Worm (Caenorhabditis elegans) whole organism, young adult: Measurements from ENCODE around the gene ppgn-1.

Experiments used
- ama-1 ChIP-seq, 3 experiments: fragments of 150-350 bp in 1 of 3; sonication (generic microtip) in 2 of 3; optimal IDR thresholded peaks; 2 replicates each; lab custom pipeline; 2014 to 2018; ENCODE audit warnings: missing biosample characterization in 2 of 3, missing genetic modification characterization in 2 of 3, missing genetic modification reagents in 2 of 3
- aptf-3 ChIP-seq: fragments of 200-800 bp; sonication (Bioruptor generic); IDR thresholded peaks from 2 replicates; pipeline ENCODE4 v1.3.6; 2022; ENCODE audit warnings: missing genetic modification characterization, missing compliant biosample characterization
- attf-3 ChIP-seq: fragments of 200-800 bp; sonication (Bioruptor generic); conservative IDR thresholded peaks from 2 replicates; pipeline ENCODE4 v1.3.6; 2022; ENCODE audit warnings: missing genetic modification reagents, missing genetic modification characterization, missing compliant biosample characterization
- cebp-1 ChIP-seq, 2 experiments: fragments of 200-800 bp in 1 of 2; sonication (Bioruptor generic) in 1 of 2; sonication (generic microtip) in 1 of 2; IDR thresholded peaks in 1 of 2; optimal IDR thresholded peaks in 1 of 2; 2 replicates each; pipeline versions ENCODE4 v1.3.6 to Lab custom; 2017 to 2022; ENCODE audit warnings: missing compliant biosample characterization in 2 of 2, missing genetic modification characterization in 2 of 2, mild to moderate bottlenecking in 1 of 2, missing genetic modification reagents in 1 of 2, moderate library complexity in 1 of 2
- ceh-58 ChIP-seq: fragments of 200-800 bp; sonication (Bioruptor generic); IDR thresholded peaks from 2 replicates; pipeline ENCODE4 v1.3.6; 2022; ENCODE audit warnings: missing genetic modification characterization, missing compliant biosample characterization
- efl-1 ChIP-seq: fragments of 150-350 bp; optimal IDR thresholded peaks from 2 replicates; lab custom pipeline; 2014; ENCODE audit warnings: missing biosample characterization, missing genetic modification reagents, missing genetic modification characterization
- him-1 ChIP-seq: sonication (generic microtip); optimal IDR thresholded peaks from 2 replicates; lab custom pipeline; 2016; ENCODE audit warnings: missing genotype, missing genetic modification reagents, missing genetic modification characterization, missing compliant biosample characterization
- lir-1 ChIP-seq: fragments of 200-800 bp; sonication (Bioruptor generic); conservative IDR thresholded peaks from 2 replicates; pipeline ENCODE4 v1.3.6; 2022; ENCODE audit warnings: missing genetic modification reagents, missing genetic modification characterization, missing compliant biosample characterization
- nfya-2 ChIP-seq: fragments of 200-800 bp; sonication (Bioruptor generic); IDR thresholded peaks from 2 replicates; pipeline ENCODE4 v1.3.6; 2022; ENCODE audit warnings: missing genetic modification reagents, missing genetic modification characterization, missing compliant biosample characterization
- snpc-4 ChIP-seq, 5 experiments: fragments of 150-350 bp in 1 of 5; sonication (generic microtip) in 4 of 5; optimal IDR thresholded peaks; 2 replicates each; lab custom pipeline; 2014 to 2018; ENCODE audit warnings: missing genetic modification characterization in 5 of 5, missing biosample characterization in 3 of 5, antibody characterized with exemption in 2 of 5, mild to moderate bottlenecking in 2 of 5, missing compliant biosample characterization in 2 of 5, missing genotype in 2 of 5, moderate library complexity in 2 of 5, missing genetic modification reagents in 1 of 5
- somi-1 ChIP-seq: fragments of 200-800 bp; sonication (Bioruptor generic); optimal IDR thresholded peaks from 2 replicates; lab custom pipeline; 2018; ENCODE audit warnings: mild to moderate bottlenecking, missing genetic modification characterization, missing compliant biosample characterization
- unc-130 ChIP-seq: sonication (generic microtip); optimal IDR thresholded peaks from 2 replicates; lab custom pipeline; 2016; ENCODE audit warnings: missing genetic modification reagents, missing genetic modification characterization, missing compliant biosample characterization
- unc-62 ChIP-seq: fragments of 150-350 bp; optimal IDR thresholded peaks from 2 replicates; lab custom pipeline; 2014; ENCODE audit warnings: missing biosample characterization, missing genetic modification reagents, missing genetic modification characterization

DNA sequence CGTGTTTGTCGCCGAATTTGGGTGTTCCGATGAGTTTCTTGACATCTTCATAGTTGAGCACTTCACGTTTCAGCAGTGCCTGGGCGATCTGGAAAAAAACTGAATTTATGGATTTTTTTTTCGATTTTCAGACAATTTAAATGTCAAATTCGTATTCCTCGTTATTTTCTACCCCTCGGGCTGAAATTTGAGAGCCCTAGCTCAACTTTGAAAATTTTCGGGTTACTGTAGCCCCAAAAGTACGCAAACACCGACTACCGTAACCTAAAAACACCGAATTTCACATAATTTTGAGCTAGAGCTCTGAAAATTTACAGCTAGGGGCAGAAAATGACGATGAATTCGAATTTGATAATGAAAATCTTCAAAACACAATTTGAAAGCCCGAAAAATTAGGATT is 14.7 kb downstream of the ppgn-1 start:
- TF ChIP-seq him-1 (tag; lab: Kevin White, UChicago) = no peak
- no peak for TF ChIP-seq cebp-1 (GFP tag; IDR thresholded peaks at IDR 0.05; lab: Robert Waterston, UW)
- no peak for TF ChIP-seq cebp-1 (tag; optimal IDR thresholded peaks at IDR 0.05; lab: Kevin White, UChicago)
- TF ChIP-seq aptf-3 (GFP tag; lab: Robert Waterston, UW) = no peak
- no peak for TF ChIP-seq unc-130 (GFP tag; lab: Kevin White, UChicago)
- TF ChIP-seq unc-62 = no peak
- no peak for TF ChIP-seq snpc-4 (GFP tag; optimal IDR thresholded peaks at IDR 0.05; lab: Kevin White, UChicago)
- no peak for TF ChIP-seq snpc-4 (tag; optimal IDR thresholded peaks at IDR 0.05; lab: Kevin White, UChicago)
- no peak for TF ChIP-seq lir-1
- no peak for TF ChIP-seq somi-1 (GFP tag; lab: Kevin White, UChicago)
- TF ChIP-seq efl-1 (GFP tag; lab: Kevin White, UChicago) = no peak
- no peak for TF ChIP-seq attf-3 (GFP tag; lab: Robert Waterston, UW)
- TF ChIP-seq ceh-58 (GFP tag; lab: Robert Waterston, UW) = no peak
- no peak for TF ChIP-seq ama-1 (optimal IDR thresholded peaks at IDR 0.05; lab: Kevin White, UChicago)
- TF ChIP-seq ama-1 (GFP tag; optimal IDR thresholded peaks at IDR 0.05; lab: Kevin White, UChicago) = no peak
- TF ChIP-seq nfya-2 = no peak
